Worm (Caenorhabditis elegans) whole organism, young adult: ENCODE measurements around the gene irld-23.

Source experiments
- B0336.3 ChIP-seq: fragments of 200-800 bp; sonication (Bioruptor generic); IDR thresholded peaks from 2 replicates; pipeline ENCODE4 v1.3.6; 2022; ENCODE audit warnings: missing genetic modification characterization, missing compliant biosample characterization
- F22D6.2 ChIP-seq: sonication (generic microtip); optimal IDR thresholded peaks from 2 replicates; lab custom pipeline; 2016; ENCODE audit warnings: mild to moderate bottlenecking, missing genetic modification characterization, missing compliant biosample characterization
- F37B4.10 ChIP-seq: fragments of 200-800 bp; sonication (Bioruptor generic); IDR thresholded peaks from 2 replicates; pipeline ENCODE4 v1.3.6; 2022; ENCODE audit warnings: missing genetic modification characterization, missing compliant biosample characterization
- F52B5.7 ChIP-seq: sonication (generic microtip); optimal IDR thresholded peaks from 2 replicates; lab custom pipeline; 2016; ENCODE audit warnings: mild to moderate bottlenecking, missing genetic modification characterization, missing compliant biosample characterization
- F57C9.4 ChIP-seq: sonication (generic microtip); optimal IDR thresholded peaks from 2 replicates; lab custom pipeline; 2017; ENCODE audit warnings: mild to moderate bottlenecking, missing genetic modification characterization, missing compliant biosample characterization
- K12H6.12 ChIP-seq: fragments of 200-800 bp; sonication (Bioruptor generic); optimal IDR thresholded peaks from 2 replicates; lab custom pipeline; 2018; ENCODE audit warnings: mild to moderate bottlenecking, missing genetic modification characterization, missing compliant biosample characterization
- Y53G8AR.9 ChIP-seq: fragments of 200-800 bp; sonication (Bioruptor generic); conservative IDR thresholded peaks from 2 replicates; pipeline ENCODE4 v1.3.6; 2022; ENCODE audit warnings: missing genetic modification reagents, missing genetic modification characterization, missing compliant biosample characterization
- Y79H2A.3 ChIP-seq: fragments of 200-800 bp; sonication (Bioruptor generic); conservative IDR thresholded peaks from 2 replicates; pipeline ENCODE4 v1.3.6; 2022; ENCODE audit warnings: missing genetic modification reagents, missing genetic modification characterization, missing compliant biosample characterization
- ama-1 ChIP-seq, 3 experiments: fragments of 150-350 bp in 1 of 3; sonication (generic microtip) in 2 of 3; optimal IDR thresholded peaks; 2 replicates each; lab custom pipeline; 2014 to 2018; ENCODE audit warnings: missing biosample characterization in 2 of 3, missing genetic modification characterization in 2 of 3, missing genetic modification reagents in 2 of 3
- atf-7 ChIP-seq: sonication (generic microtip); optimal IDR thresholded peaks from 2 replicates; lab custom pipeline; 2017; ENCODE audit warnings: mild to moderate bottlenecking, missing genetic modification characterization, missing compliant biosample characterization
- attf-5 ChIP-seq: fragments of 200-800 bp; sonication (Bioruptor generic); optimal IDR thresholded peaks from 2 replicates; lab custom pipeline; 2018; ENCODE audit warnings: mild to moderate bottlenecking, missing genetic modification characterization, missing compliant biosample characterization
- cebp-1 ChIP-seq, 2 experiments: fragments of 200-800 bp in 1 of 2; sonication (Bioruptor generic) in 1 of 2; sonication (generic microtip) in 1 of 2; IDR thresholded peaks in 1 of 2; optimal IDR thresholded peaks in 1 of 2; 2 replicates each; pipeline versions ENCODE4 v1.3.6 to Lab custom; 2017 to 2022; ENCODE audit warnings: missing compliant biosample characterization in 2 of 2, missing genetic modification characterization in 2 of 2, mild to moderate bottlenecking in 1 of 2, missing genetic modification reagents in 1 of 2, moderate library complexity in 1 of 2
- ceh-91 ChIP-seq: fragments of 200-800 bp; sonication (Bioruptor generic); IDR thresholded peaks from 2 replicates; pipeline ENCODE4 v1.3.6; 2022; ENCODE audit warnings: missing genetic modification reagents, missing genetic modification characterization, missing compliant biosample characterization
- efl-1 ChIP-seq: fragments of 150-350 bp; optimal IDR thresholded peaks from 2 replicates; lab custom pipeline; 2014; ENCODE audit warnings: missing biosample characterization, missing genetic modification reagents, missing genetic modification characterization
- egl-44 ChIP-seq: fragments of 200-800 bp; sonication (Bioruptor generic); IDR thresholded peaks from 2 replicates; pipeline ENCODE4 v1.3.6; 2022; ENCODE audit warnings: missing genetic modification reagents, missing genetic modification characterization, missing compliant biosample characterization
- ets-4 ChIP-seq: fragments of 200-800 bp; sonication (Bioruptor generic); optimal IDR thresholded peaks from 2 replicates; lab custom pipeline; 2018; ENCODE audit warnings: mild to moderate bottlenecking, missing genetic modification characterization, missing compliant biosample characterization
- hmg-1.2 ChIP-seq: fragments of 200-800 bp; sonication (Bioruptor generic); IDR thresholded peaks from 2 replicates; pipeline ENCODE4 v1.3.6; 2022; ENCODE audit warnings: missing genetic modification reagents, missing genetic modification characterization, missing compliant biosample characterization
- let-526 ChIP-seq: fragments of 200-800 bp; sonication (Bioruptor generic); IDR thresholded peaks from 2 replicates; pipeline ENCODE4 v1.3.6; 2022; ENCODE audit warnings: missing genetic modification reagents, missing genetic modification characterization, missing compliant biosample characterization
- lin-35 ChIP-seq, 3 experiments: fragments of 150-350 bp in 2 of 3; sonication (generic microtip) in 1 of 3; optimal IDR thresholded peaks; 2 replicates each; lab custom pipeline; 2014 to 2018; ENCODE audit warnings: missing biosample characterization in 3 of 3, missing genetic modification characterization in 3 of 3, missing genetic modification reagents in 3 of 3
- lsy-27 ChIP-seq: sonication (generic microtip); optimal IDR thresholded peaks from 2 replicates; lab custom pipeline; 2017; ENCODE audit warnings: missing genetic modification characterization, mild to moderate bottlenecking, missing compliant biosample characterization, antibody characterized with exemption, missing genotype, borderline replicate concordance; ENCODE audit not compliant: insufficient read depth
- madf-6 ChIP-seq: fragments of 200-800 bp; sonication (Bioruptor generic); IDR thresholded peaks from 2 replicates; pipeline ENCODE4 v1.3.6; 2022; ENCODE audit warnings: missing genetic modification reagents, missing genetic modification characterization, missing compliant biosample characterization
- mcd-1 ChIP-seq: fragments of 200-800 bp; sonication (Bioruptor generic); IDR thresholded peaks from 2 replicates; pipeline ENCODE4 v1.3.6; 2022; ENCODE audit warnings: missing genetic modification reagents, missing genetic modification characterization, missing compliant biosample characterization
- nhr-27 ChIP-seq: fragments of 200-800 bp; sonication (Bioruptor generic); optimal IDR thresholded peaks from 2 replicates; lab custom pipeline; 2018; ENCODE audit warnings: mild to moderate bottlenecking, missing genetic modification characterization, moderate library complexity, missing compliant biosample characterization
- nhr-80 ChIP-seq: sonication (generic microtip); optimal IDR thresholded peaks from 2 replicates; lab custom pipeline; 2016; ENCODE audit warnings: missing genetic modification characterization, missing compliant biosample characterization
- rcor-1 ChIP-seq: fragments of 200-800 bp; sonication (Bioruptor generic); IDR thresholded peaks from 2 replicates; pipeline ENCODE4 v1.3.6; 2022; ENCODE audit warnings: missing genetic modification reagents, missing genetic modification characterization, missing compliant biosample characterization
- repo-1 ChIP-seq: sonication (generic microtip); optimal IDR thresholded peaks from 2 replicates; lab custom pipeline; 2017; ENCODE audit warnings: mild to moderate bottlenecking, missing genetic modification characterization, missing compliant biosample characterization
- rpc-1 ChIP-seq, 2 experiments: fragments of 150-350 bp in 1 of 2; sonication (generic microtip) in 1 of 2; optimal IDR thresholded peaks; 2 replicates each; lab custom pipeline; 2014 to 2018; ENCODE audit warnings: missing biosample characterization in 1 of 2, missing genetic modification characterization in 1 of 2, missing genetic modification reagents in 1 of 2, missing genotype in 1 of 2
- snpc-1.3 ChIP-seq: sonication (generic microtip); optimal IDR thresholded peaks from 2 replicates; lab custom pipeline; 2017; ENCODE audit warnings: missing genetic modification characterization, mild to moderate bottlenecking, missing compliant biosample characterization, antibody characterized with exemption, moderate library complexity, missing genotype, missing genetic modification reagents; ENCODE audit not compliant: insufficient read depth
- snpc-3.4 ChIP-seq: sonication (generic microtip); optimal IDR thresholded peaks from 2 replicates; lab custom pipeline; 2017; ENCODE audit warnings: missing genetic modification characterization, mild to moderate bottlenecking, missing compliant biosample characterization, antibody characterized with exemption, moderate library complexity, missing genotype, missing genetic modification reagents
- snpc-4 ChIP-seq, 5 experiments: fragments of 150-350 bp in 1 of 5; sonication (generic microtip) in 4 of 5; optimal IDR thresholded peaks; 2 replicates each; lab custom pipeline; 2014 to 2018; ENCODE audit warnings: missing genetic modification characterization in 5 of 5, missing biosample characterization in 3 of 5, antibody characterized with exemption in 2 of 5, mild to moderate bottlenecking in 2 of 5, missing compliant biosample characterization in 2 of 5, missing genotype in 2 of 5, moderate library complexity in 2 of 5, missing genetic modification reagents in 1 of 5
- sptf-2 ChIP-seq: fragments of 200-800 bp; sonication (Bioruptor generic); optimal IDR thresholded peaks from 2 replicates; lab custom pipeline; 2018; ENCODE audit warnings: mild to moderate bottlenecking, missing genetic modification characterization, missing compliant biosample characterization
- unc-130 ChIP-seq: sonication (generic microtip); optimal IDR thresholded peaks from 2 replicates; lab custom pipeline; 2016; ENCODE audit warnings: missing genetic modification reagents, missing genetic modification characterization, missing compliant biosample characterization
- ztf-28 ChIP-seq: fragments of 200-800 bp; sonication (Bioruptor generic); IDR thresholded peaks from 2 replicates; pipeline ENCODE4 v1.3.6; 2022; ENCODE audit warnings: missing genetic modification reagents, missing genetic modification characterization, missing compliant biosample characterization
- ztf-6 ChIP-seq: fragments of 200-800 bp; sonication (Bioruptor generic); IDR thresholded peaks from 2 replicates; pipeline ENCODE4 v1.3.6; 2022; ENCODE audit warnings: missing genetic modification reagents, missing genetic modification characterization, missing compliant biosample characterization

Gene irld-23

ce11 chrX:17055836-17056783 is 24.4 kb downstream of the irld-23 start:
- TF ChIP-seq ama-1 (optimal IDR thresholded peaks at IDR 0.05; lab: Kevin White, UChicago): no peak
- TF ChIP-seq ama-1 (GFP tag; optimal IDR thresholded peaks at IDR 0.05; lab: Kevin White, UChicago): peak in 1 of 2 experiments; percentile 12
- no peak for TF ChIP-seq F57C9.4
- no peak for TF ChIP-seq repo-1 (tag; lab: Kevin White, UChicago)
- TF ChIP-seq atf-7 (tag; lab: Kevin White, UChicago): peak; percentile 15
- TF ChIP-seq ets-4: no peak
- TF ChIP-seq lin-35 (GFP tag; optimal IDR thresholded peaks at IDR 0.05; lab: Kevin White, UChicago): peak in 1 of 3 experiments; percentile 12
- TF ChIP-seq sptf-2 (GFP tag; lab: Kevin White, UChicago): no peak
- TF ChIP-seq nhr-80: peak; percentile 33
- TF ChIP-seq K12H6.12: no peak
- TF ChIP-seq snpc-4 (GFP tag; optimal IDR thresholded peaks at IDR 0.05; lab: Kevin White, UChicago): no peak
- peak; percentile 25 to 81 (median 64) for TF ChIP-seq snpc-4 (tag; optimal IDR thresholded peaks at IDR 0.05; lab: Kevin White, UChicago)
- no peak for TF ChIP-seq cebp-1 (GFP tag; IDR thresholded peaks at IDR 0.05; lab: Robert Waterston, UW)
- peak; percentile 5 for TF ChIP-seq cebp-1 (tag; optimal IDR thresholded peaks at IDR 0.05; lab: Kevin White, UChicago)
- TF ChIP-seq mcd-1 (GFP tag; lab: Robert Waterston, UW): no peak
- TF ChIP-seq snpc-1.3 (tag; lab: Kevin White, UChicago): no peak
- no peak for TF ChIP-seq rpc-1 (optimal IDR thresholded peaks at IDR 0.05; lab: Kevin White, UChicago)
- TF ChIP-seq rpc-1 (tag; optimal IDR thresholded peaks at IDR 0.05; lab: Kevin White, UChicago): no peak
- TF ChIP-seq Y53G8AR.9 (GFP tag; lab: Robert Waterston, UW): no peak
- TF ChIP-seq hmg-1.2 (GFP tag; lab: Robert Waterston, UW): no peak
- TF ChIP-seq let-526 (GFP tag; lab: Robert Waterston, UW): no peak
- TF ChIP-seq rcor-1 (GFP tag; lab: Robert Waterston, UW): no peak
- TF ChIP-seq, all 124 proteins: peak for 6

- TF ChIP-seq unc-130 (GFP tag; lab: Kevin White, UChicago) (no peak), attf-5 (GFP tag; lab: Kevin White, UChicago) (no peak)
Observed at ce11 chrX:17055481-17055835, 25.0 kb downstream of the irld-23 start, which contains the start of gene gcy-11. Gene gcy-11, minus strand, starts transcription at chrX:17055581.

- TF ChIP-seq madf-6 (GFP tag; lab: Robert Waterston, UW) (0 out of 2 replicates have a peak, but pooled peaks have one; percentile 17), Y79H2A.3 (GFP tag; lab: Robert Waterston, UW) (no peak), egl-44 (GFP tag; lab: Robert Waterston, UW) (no peak), nhr-27 (tag; lab: Kevin White, UChicago) (no peak), ztf-28 (GFP tag; lab: Robert Waterston, UW) (no peak), efl-1 (GFP tag; lab: Kevin White, UChicago) (peak; percentile 22)
Observed at ce11 chrX:17054121-17054520, 26.4 kb downstream of the irld-23 start.

- TF ChIP-seq nhr-27 (tag; lab: Kevin White, UChicago): no peak
- TF ChIP-seq F37B4.10 (GFP tag; lab: Robert Waterston, UW): no peak
- TF ChIP-seq ztf-6: no peak
- TF ChIP-seq F22D6.2: no peak
- TF ChIP-seq snpc-3.4 (tag; lab: Kevin White, UChicago): no peak
- TF ChIP-seq lsy-27: no peak
- no peak for TF ChIP-seq ceh-91 (GFP tag; lab: Robert Waterston, UW)
- TF ChIP-seq B0336.3 (GFP tag; lab: Robert Waterston, UW): no peak
- TF ChIP-seq snpc-4 (GFP tag; optimal IDR thresholded peaks at IDR 0.05; lab: Kevin White, UChicago): no peak
- no peak for TF ChIP-seq snpc-4 (tag; optimal IDR thresholded peaks at IDR 0.05; lab: Kevin White, UChicago)
- no peak for TF ChIP-seq F52B5.7 (tag; lab: Kevin White, UChicago)
Observed at ce11 chrX:17045529-17045928, 35.0 kb downstream of the irld-23 start, which contains the start of gene C30G4.2. Gene C30G4.2, minus strand, starts transcription at chrX:17045629.
